Worm (Caenorhabditis elegans) whole organism, young adult: ENCODE results near the gene Y97E10AR.8.

Source experiments
- C06A6.2 ChIP-seq: fragments of 200-800 bp; sonication (Bioruptor generic); conservative IDR thresholded peaks from 2 replicates; pipeline ENCODE4 v1.3.6; 2022; ENCODE audit warnings: missing genetic modification characterization, missing compliant biosample characterization
- D2030.7 ChIP-seq: fragments of 200-800 bp; sonication (Bioruptor generic); IDR thresholded peaks from 2 replicates; pipeline ENCODE4 v1.3.6; 2022; ENCODE audit warnings: missing genetic modification reagents, missing genetic modification characterization, missing compliant biosample characterization
- F57A8.1 ChIP-seq: fragments of 200-800 bp; sonication (Bioruptor generic); optimal IDR thresholded peaks from 2 replicates; lab custom pipeline; 2018; ENCODE audit warnings: mild to moderate bottlenecking, missing genetic modification characterization, moderate library complexity, missing compliant biosample characterization
- F57C9.4 ChIP-seq: sonication (generic microtip); optimal IDR thresholded peaks from 2 replicates; lab custom pipeline; 2017; ENCODE audit warnings: mild to moderate bottlenecking, missing genetic modification characterization, missing compliant biosample characterization
- K12H6.12 ChIP-seq: fragments of 200-800 bp; sonication (Bioruptor generic); optimal IDR thresholded peaks from 2 replicates; lab custom pipeline; 2018; ENCODE audit warnings: mild to moderate bottlenecking, missing genetic modification characterization, missing compliant biosample characterization
- Y53F4B.3 ChIP-seq: fragments of 200-800 bp; sonication (Bioruptor generic); IDR thresholded peaks from 2 replicates; pipeline ENCODE4 v1.3.6; 2022; ENCODE audit warnings: missing genetic modification reagents, missing genetic modification characterization, missing compliant biosample characterization
- Y56A3A.18 ChIP-seq: fragments of 200-800 bp; sonication (Bioruptor generic); IDR thresholded peaks from 2 replicates; pipeline ENCODE4 v1.3.6; 2022; ENCODE audit warnings: missing genetic modification reagents, missing genetic modification characterization, missing compliant biosample characterization
- Y79H2A.3 ChIP-seq: fragments of 200-800 bp; sonication (Bioruptor generic); conservative IDR thresholded peaks from 2 replicates; pipeline ENCODE4 v1.3.6; 2022; ENCODE audit warnings: missing genetic modification reagents, missing genetic modification characterization, missing compliant biosample characterization
- aptf-2 ChIP-seq: fragments of 200-800 bp; sonication (Bioruptor generic); conservative IDR thresholded peaks from 2 replicates; pipeline ENCODE4 v1.3.6; 2022; ENCODE audit warnings: missing genetic modification reagents, missing genetic modification characterization, missing compliant biosample characterization
- attf-5 ChIP-seq: fragments of 200-800 bp; sonication (Bioruptor generic); optimal IDR thresholded peaks from 2 replicates; lab custom pipeline; 2018; ENCODE audit warnings: mild to moderate bottlenecking, missing genetic modification characterization, missing compliant biosample characterization
- attf-6 ChIP-seq: fragments of 200-800 bp; sonication (Bioruptor generic); IDR thresholded peaks from 2 replicates; pipeline ENCODE4 v1.3.6; 2022; ENCODE audit warnings: missing genetic modification reagents, missing genetic modification characterization, missing compliant biosample characterization
- cebp-1 ChIP-seq, 2 experiments: fragments of 200-800 bp in 1 of 2; sonication (Bioruptor generic) in 1 of 2; sonication (generic microtip) in 1 of 2; IDR thresholded peaks in 1 of 2; optimal IDR thresholded peaks in 1 of 2; 2 replicates each; pipeline versions ENCODE4 v1.3.6 to Lab custom; 2017 to 2022; ENCODE audit warnings: missing compliant biosample characterization in 2 of 2, missing genetic modification characterization in 2 of 2, mild to moderate bottlenecking in 1 of 2, missing genetic modification reagents in 1 of 2, moderate library complexity in 1 of 2
- cebp-2 ChIP-seq: fragments of 200-800 bp; sonication (Bioruptor generic); IDR thresholded peaks from 2 replicates; pipeline ENCODE4 v1.3.6; 2022; ENCODE audit warnings: missing genetic modification characterization, missing compliant biosample characterization
- ceh-100 ChIP-seq: fragments of 200-800 bp; sonication (Bioruptor generic); IDR thresholded peaks from 2 replicates; pipeline ENCODE4 v1.3.6; 2022; ENCODE audit warnings: missing genetic modification reagents, missing genetic modification characterization, missing compliant biosample characterization
- ceh-27 ChIP-seq: fragments of 200-800 bp; sonication (Bioruptor generic); optimal IDR thresholded peaks from 2 replicates; lab custom pipeline; 2018; ENCODE audit warnings: mild to moderate bottlenecking, missing genetic modification characterization, moderate library complexity, missing compliant biosample characterization
- dox-1 ChIP-seq: fragments of 200-800 bp; sonication (Bioruptor generic); IDR thresholded peaks from 2 replicates; pipeline ENCODE4 v1.3.6; 2022; ENCODE audit warnings: missing genetic modification reagents, missing genetic modification characterization, missing compliant biosample characterization
- fkh-3 ChIP-seq: sonication (generic microtip); optimal IDR thresholded peaks from 2 replicates; lab custom pipeline; 2016; ENCODE audit warnings: mild to moderate bottlenecking, missing genetic modification characterization, missing compliant biosample characterization
- hlh-12 ChIP-seq: sonication (generic microtip); optimal IDR thresholded peaks from 2 replicates; lab custom pipeline; 2016; ENCODE audit warnings: missing genetic modification characterization, missing compliant biosample characterization
- hmg-1.2 ChIP-seq: fragments of 200-800 bp; sonication (Bioruptor generic); IDR thresholded peaks from 2 replicates; pipeline ENCODE4 v1.3.6; 2022; ENCODE audit warnings: missing genetic modification reagents, missing genetic modification characterization, missing compliant biosample characterization
- let-607 ChIP-seq, 2 experiments: fragments of 200-800 bp in 1 of 2; sonication (Bioruptor generic) in 1 of 2; sonication (generic microtip) in 1 of 2; optimal IDR thresholded peaks; 2 replicates each; lab custom pipeline; 2016 to 2018; ENCODE audit warnings: mild to moderate bottlenecking in 2 of 2, missing compliant biosample characterization in 2 of 2, missing genetic modification characterization in 2 of 2, moderate library complexity in 2 of 2, missing genotype in 1 of 2
- mcd-1 ChIP-seq: fragments of 200-800 bp; sonication (Bioruptor generic); IDR thresholded peaks from 2 replicates; pipeline ENCODE4 v1.3.6; 2022; ENCODE audit warnings: missing genetic modification reagents, missing genetic modification characterization, missing compliant biosample characterization
- nhr-27 ChIP-seq: fragments of 200-800 bp; sonication (Bioruptor generic); optimal IDR thresholded peaks from 2 replicates; lab custom pipeline; 2018; ENCODE audit warnings: mild to moderate bottlenecking, missing genetic modification characterization, moderate library complexity, missing compliant biosample characterization
- nhr-80 ChIP-seq: sonication (generic microtip); optimal IDR thresholded peaks from 2 replicates; lab custom pipeline; 2016; ENCODE audit warnings: missing genetic modification characterization, missing compliant biosample characterization
- nhr-90 ChIP-seq: sonication (generic microtip); optimal IDR thresholded peaks from 2 replicates; lab custom pipeline; 2016; ENCODE audit warnings: missing genotype, mild to moderate bottlenecking, missing genetic modification characterization, missing compliant biosample characterization
- snpc-1.1 ChIP-seq: sonication (generic microtip); optimal IDR thresholded peaks from 2 replicates; lab custom pipeline; 2017; ENCODE audit warnings: missing genetic modification characterization, mild to moderate bottlenecking, missing compliant biosample characterization, antibody characterized with exemption, moderate library complexity, missing genotype, missing genetic modification reagents; ENCODE audit not compliant: insufficient read depth
- snpc-4 ChIP-seq, 5 experiments: fragments of 150-350 bp in 1 of 5; sonication (generic microtip) in 4 of 5; optimal IDR thresholded peaks; 2 replicates each; lab custom pipeline; 2014 to 2018; ENCODE audit warnings: missing genetic modification characterization in 5 of 5, missing biosample characterization in 3 of 5, antibody characterized with exemption in 2 of 5, mild to moderate bottlenecking in 2 of 5, missing compliant biosample characterization in 2 of 5, missing genotype in 2 of 5, moderate library complexity in 2 of 5, missing genetic modification reagents in 1 of 5
- somi-1 ChIP-seq: fragments of 200-800 bp; sonication (Bioruptor generic); optimal IDR thresholded peaks from 2 replicates; lab custom pipeline; 2018; ENCODE audit warnings: mild to moderate bottlenecking, missing genetic modification characterization, missing compliant biosample characterization
- tbp1 ChIP-seq: fragments of 200-800 bp; sonication (Bioruptor generic); optimal IDR thresholded peaks from 2 replicates; lab custom pipeline; 2018; ENCODE audit warnings: mild to moderate bottlenecking, missing genetic modification characterization, missing compliant biosample characterization
- zfh-2 ChIP-seq: fragments of 200-800 bp; sonication (Bioruptor generic); conservative IDR thresholded peaks from 2 replicates; pipeline ENCODE4 v1.3.6; 2022; ENCODE audit warnings: missing genetic modification reagents, missing genetic modification characterization, missing compliant biosample characterization
- ztf-25 ChIP-seq: fragments of 200-800 bp; sonication (Bioruptor generic); IDR thresholded peaks from 2 replicates; pipeline ENCODE4 v1.3.6; 2022; ENCODE audit warnings: missing genetic modification reagents, missing genetic modification characterization, missing compliant biosample characterization

Gene Y97E10AR.8

DNA sequence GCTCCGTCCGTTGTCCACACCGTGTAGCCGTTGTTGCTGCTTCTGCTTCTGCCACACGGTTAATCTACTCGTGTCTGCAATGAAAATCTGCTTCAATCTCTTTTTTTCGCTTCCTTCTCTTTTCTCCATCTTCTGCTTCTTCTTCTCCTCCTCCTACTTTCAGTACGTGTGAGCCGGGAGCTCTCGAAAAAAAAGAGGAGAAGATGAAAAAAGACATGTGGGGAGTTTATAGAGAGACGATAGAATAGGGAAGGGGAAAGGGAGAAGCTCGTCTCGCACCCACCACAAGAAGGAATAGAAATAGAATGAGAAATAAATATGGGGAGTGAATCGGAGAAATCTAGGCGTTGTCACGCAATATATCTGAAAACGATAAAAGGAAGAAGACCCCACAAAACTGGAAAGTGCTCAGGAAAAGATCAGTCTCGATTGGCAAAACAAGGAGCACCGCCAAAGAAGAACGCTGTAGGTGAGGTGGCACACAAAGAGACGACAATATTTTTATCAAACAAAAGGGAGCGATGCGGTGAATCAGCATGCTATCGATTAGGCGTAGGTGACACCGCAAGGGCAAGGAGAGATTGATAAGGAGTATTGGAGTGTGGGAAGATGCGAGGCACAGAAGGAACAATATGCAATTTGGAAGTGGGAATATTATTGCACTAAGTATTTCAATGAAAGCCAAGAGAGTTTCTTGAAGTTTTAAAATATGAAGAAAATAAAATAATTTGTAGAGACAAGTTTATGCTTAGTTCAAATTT is 27.2 kb upstream of the Y97E10AR.8 start, which contains the start of gene let-413 (continued):
- TF ChIP-seq K12H6.12 (tag; lab: Kevin White, UChicago): no peak
- TF ChIP-seq nhr-27 (tag; lab: Kevin White, UChicago): no peak
- no peak for TF ChIP-seq fkh-3 (tag; lab: Kevin White, UChicago)

DNA sequence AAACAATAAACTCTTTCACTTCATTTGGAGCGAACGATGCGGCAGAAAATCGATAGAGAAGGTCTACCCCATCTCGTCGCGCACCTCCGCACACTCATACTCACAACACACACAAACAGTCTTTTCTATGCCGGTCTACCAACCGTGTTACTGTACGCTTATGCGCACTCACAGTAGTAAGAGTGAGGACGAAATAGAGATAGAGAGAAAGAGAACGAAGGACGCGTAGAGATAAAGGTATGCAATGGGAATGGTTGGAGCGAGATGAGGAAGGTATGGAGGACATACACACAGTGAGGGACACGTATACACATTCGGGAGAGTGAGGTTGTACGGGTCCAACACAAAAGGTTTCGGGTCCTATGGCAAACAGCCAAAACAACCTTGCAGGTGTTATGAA is 26.3 kb upstream of the Y97E10AR.8 start:
- TF ChIP-seq F57C9.4 (no peak), ceh-27 (GFP tag; lab: Kevin White, UChicago) (peak; percentile 49), ceh-100 (GFP tag; lab: Robert Waterston, UW) (no peak), cebp-1 (GFP tag; IDR thresholded peaks at IDR 0.05; lab: Robert Waterston, UW) (no peak), cebp-1 (tag; optimal IDR thresholded peaks at IDR 0.05; lab: Kevin White, UChicago) (peak; percentile 44), nhr-80 (tag; lab: Kevin White, UChicago) (peak; percentile 44), hmg-1.2 (GFP tag; lab: Robert Waterston, UW) (peak; percentile 44; the same call in 1 of the 2 replicates), nhr-90 (tag; lab: Kevin White, UChicago) (no peak), mcd-1 (GFP tag; lab: Robert Waterston, UW) (0 out of 2 replicates have a peak, but pooled peaks have one; percentile 22), snpc-4 (GFP tag; optimal IDR thresholded peaks at IDR 0.05; lab: Kevin White, UChicago) (no peak), snpc-4 (tag; optimal IDR thresholded peaks at IDR 0.05; lab: Kevin White, UChicago) (peak in 2 of 4 experiments; percentile 14 to 22), cebp-2 (GFP tag; lab: Robert Waterston, UW) (no peak), let-607 (tag; optimal IDR thresholded peaks at IDR 0.05; lab: Kevin White, UChicago) (no peak), dox-1 (GFP tag; lab: Robert Waterston, UW) (peak; percentile 44; the same call in 1 of the 2 replicates), attf-5 (GFP tag; lab: Kevin White, UChicago) (peak; percentile 62)

DNA sequence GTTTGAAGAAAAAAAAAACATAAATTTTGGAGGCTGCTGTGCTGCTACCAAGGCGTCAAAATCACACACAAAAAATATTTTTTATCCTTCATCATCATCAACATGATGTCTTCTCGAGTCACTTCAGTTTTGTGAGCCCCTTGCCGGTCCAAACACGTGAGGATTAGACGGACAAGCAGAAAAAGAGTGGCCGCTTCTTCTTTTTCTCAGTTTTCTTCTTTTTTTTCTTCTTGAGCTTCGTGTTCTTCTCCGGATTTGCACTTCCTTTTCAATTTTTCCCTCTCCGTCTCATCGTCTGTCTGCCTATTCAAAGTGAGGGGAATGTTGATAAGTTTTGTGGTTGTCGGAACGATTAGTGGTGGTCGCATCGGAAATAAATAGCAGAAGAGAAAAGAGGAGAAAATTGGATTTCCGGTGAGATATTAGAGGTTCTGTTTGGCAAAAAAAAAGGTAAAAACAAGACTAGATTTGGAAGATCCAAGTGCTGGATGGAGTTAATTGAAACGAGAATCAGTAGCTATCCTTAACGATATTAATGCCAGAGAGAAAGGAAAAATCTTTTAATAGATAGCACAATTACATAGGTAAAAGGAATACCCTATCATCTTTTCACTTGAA is 24.6 kb upstream of the Y97E10AR.8 start:
- TF ChIP-seq snpc-1.1 (tag; lab: Kevin White, UChicago) (no peak), Y56A3A.18 (GFP tag; lab: Robert Waterston, UW) (no peak), Y79H2A.3 (GFP tag; lab: Robert Waterston, UW) (no peak), cebp-2 (GFP tag; lab: Robert Waterston, UW) (no peak), zfh-2 (GFP tag; lab: Robert Waterston, UW) (peak; percentile 56), hlh-12 (tag; lab: Kevin White, UChicago) (no peak), K12H6.12 (tag; lab: Kevin White, UChicago) (peak; percentile 10), Y53F4B.3 (GFP tag; lab: Robert Waterston, UW) (no peak), aptf-2 (no peak), C06A6.2 (GFP tag; lab: Robert Waterston, UW) (no peak), ztf-25 (GFP tag; lab: Robert Waterston, UW) (no peak), attf-6 (no peak), nhr-90 (tag; lab: Kevin White, UChicago) (no peak), tbp1 (GFP tag; lab: Kevin White, UChicago) (no peak), somi-1 (GFP tag; lab: Kevin White, UChicago) (peak; percentile 20), F57A8.1 (no peak), D2030.7 (GFP tag; lab: Robert Waterston, UW) (no peak), cebp-1 (GFP tag; IDR thresholded peaks at IDR 0.05; lab: Robert Waterston, UW) (no peak), cebp-1 (tag; optimal IDR thresholded peaks at IDR 0.05; lab: Kevin White, UChicago) (peak; percentile 25)
